Fruit fly (Drosophila melanogaster) whole organism, embryonic: Measurements from ENCODE around the gene Cpr67Fa2.
A peak's percentile ranks its signal among the peaks of the same experiment; 100 is the strongest.

Source experiments
- Bgb ChIP-seq: fragments of 200-800 bp; sonication (Bioruptor generic); IDR thresholded peaks from 2 replicates; pipeline ENCODE4 v1.3.6; 2022; ENCODE audit warnings: missing biosample characterization, missing genetic modification characterization; ENCODE audit not compliant: partially characterized antibody
- Blimp-1 ChIP-seq: fragments of 200-800 bp; sonication (Bioruptor generic); optimal IDR thresholded peaks from 3 replicates; lab custom pipeline; 2018; ENCODE audit warnings: missing biosample characterization, missing genetic modification characterization, mild to moderate bottlenecking, moderate library complexity, missing genetic modification reagents
- CG10147 ChIP-seq: fragments of 200-800 bp; sonication (Bioruptor generic); optimal IDR thresholded peaks from 2 replicates; lab custom pipeline; 2019; ENCODE audit warnings: missing biosample characterization, mild to moderate bottlenecking, missing genetic modification characterization, moderate library complexity
- CG10366 ChIP-seq: fragments of 200-800 bp; sonication (Bioruptor generic); IDR thresholded peaks from 2 replicates; pipeline ENCODE4 v1.3.6; 2022; ENCODE audit warnings: missing biosample characterization, missing genetic modification characterization
- CG13287 ChIP-seq: fragments of 200-800 bp; sonication (Bioruptor generic); IDR thresholded peaks from 2 replicates; pipeline ENCODE4 v1.3.6; 2022; ENCODE audit warnings: missing biosample characterization, missing genetic modification characterization; ENCODE audit not compliant: partially characterized antibody
- CG13424 ChIP-seq: fragments of 200-800 bp; sonication (Bioruptor generic); optimal IDR thresholded peaks from 2 replicates; lab custom pipeline; 2019; ENCODE audit warnings: missing biosample characterization, mild to moderate bottlenecking, missing genetic modification characterization, moderate library complexity
- CG13775 ChIP-seq: fragments of 200-800 bp; sonication (Bioruptor generic); optimal IDR thresholded peaks from 3 replicates; lab custom pipeline; 2017; ENCODE audit warnings: missing biosample characterization, mild to moderate bottlenecking, missing genetic modification characterization
- CG15073 ChIP-seq: fragments of 200-800 bp; sonication (Bioruptor generic); optimal IDR thresholded peaks from 2 replicates; lab custom pipeline; 2016; ENCODE audit warnings: missing biosample characterization, missing genetic modification characterization
- CG17829 ChIP-seq: fragments of 200-800 bp; optimal IDR thresholded peaks from 2 replicates; lab custom pipeline; 2019; ENCODE audit warnings: missing biosample characterization, mild to moderate bottlenecking, missing genetic modification characterization, moderate library complexity
- CG18599 ChIP-seq: fragments of 200-800 bp; sonication (Bioruptor generic); optimal IDR thresholded peaks from 3 replicates; lab custom pipeline; 2017; ENCODE audit warnings: missing biosample characterization, missing genetic modification characterization, mild to moderate bottlenecking, moderate library complexity, missing genetic modification reagents
- CG33557 ChIP-seq: fragments of 200-800 bp; sonication (Bioruptor generic); optimal IDR thresholded peaks from 2 replicates; lab custom pipeline; 2019; ENCODE audit warnings: missing biosample characterization, mild to moderate bottlenecking, missing genetic modification characterization, moderate library complexity
- CG4617 ChIP-seq: fragments of 200-800 bp; sonication (Bioruptor generic); optimal IDR thresholded peaks from 3 replicates; lab custom pipeline; 2016; ENCODE audit warnings: missing biosample characterization, missing genetic modification characterization, borderline replicate concordance
- CG4707 ChIP-seq: fragments of 200-800 bp; sonication (Bioruptor generic); optimal IDR thresholded peaks from 2 replicates; lab custom pipeline; 2018; ENCODE audit warnings: missing biosample characterization, mild to moderate bottlenecking, missing genetic modification characterization, moderate library complexity
- CG5180 ChIP-seq: fragments of 200-800 bp; sonication (Bioruptor generic); optimal IDR thresholded peaks from 3 replicates; lab custom pipeline; 2017; ENCODE audit warnings: missing biosample characterization, missing genetic modification characterization, mild to moderate bottlenecking, moderate library complexity, missing genetic modification reagents
- D ChIP-seq, 2 experiments: fragments of 200-800 bp in 1 of 2; fragments of >200 bp in 1 of 2; sonication (Bioruptor generic) in 1 of 2; optimal IDR thresholded peaks; 2 replicates in 1 of 2; 3 replicates in 1 of 2; lab custom pipeline; 2017; ENCODE audit warnings: mild to moderate bottlenecking in 1 of 2, missing biosample characterization in 1 of 2, missing genetic modification characterization in 1 of 2, missing genetic modification reagents in 1 of 2
- Dek ChIP-seq: fragments of 200-800 bp; sonication (Bioruptor generic); optimal IDR thresholded peaks from 3 replicates; lab custom pipeline; 2019; ENCODE audit warnings: missing biosample characterization, mild to moderate bottlenecking, missing genetic modification characterization, moderate library complexity
- E2f2 ChIP-seq: fragments of 200-800 bp; sonication (Bioruptor generic); IDR thresholded peaks from 2 replicates; pipeline ENCODE4 v1.3.6; 2022; ENCODE audit warnings: missing biosample characterization, missing genetic modification characterization
- Ets65A ChIP-seq: fragments of 200-800 bp; sonication (Bioruptor generic); peaks from one replicate; lab custom pipeline; 2016; ENCODE audit warnings: missing biosample characterization, missing genetic modification characterization
- GATAe ChIP-seq: fragments of 200-800 bp; sonication (Bioruptor generic); conservative IDR thresholded peaks from 2 replicates; pipeline ENCODE4 v1.3.6; 2022; ENCODE audit warnings: missing biosample characterization, missing genetic modification characterization
- HLHmδ ChIP-seq: fragments of 200-800 bp; sonication (Bioruptor generic); optimal IDR thresholded peaks from 2 replicates; lab custom pipeline; 2018; ENCODE audit warnings: missing biosample characterization, mild to moderate bottlenecking, missing genetic modification characterization, moderate library complexity
- Hand ChIP-seq: fragments of 200-800 bp; sonication (Bioruptor generic); optimal IDR thresholded peaks from 2 replicates; lab custom pipeline; 2017; ENCODE audit warnings: mild to moderate bottlenecking, missing biosample characterization, missing genetic modification reagents, missing genetic modification characterization
- Hsf ChIP-seq: fragments of 200-800 bp; sonication (Bioruptor generic); optimal IDR thresholded peaks from 3 replicates; lab custom pipeline; 2016; ENCODE audit warnings: missing biosample characterization, missing genetic modification characterization
- MESR4 ChIP-seq: fragments of 200-800 bp; sonication (Bioruptor generic); optimal IDR thresholded peaks from 2 replicates; lab custom pipeline; 2018; ENCODE audit warnings: missing biosample characterization, mild to moderate bottlenecking, missing genetic modification characterization, moderate library complexity
- Max ChIP-seq: fragments of 200-800 bp; sonication (Bioruptor generic); optimal IDR thresholded peaks from 2 replicates; lab custom pipeline; 2016; ENCODE audit warnings: missing biosample characterization, mild to moderate bottlenecking, missing genetic modification characterization
- NFAT ChIP-seq: fragments of 200-800 bp; sonication (Bioruptor generic); IDR thresholded peaks from 2 replicates; pipeline ENCODE4 v1.3.6; 2022; ENCODE audit warnings: missing biosample characterization, missing genetic modification characterization
- Oaz ChIP-seq: fragments of 200-800 bp; sonication (Bioruptor generic); IDR thresholded peaks from 2 replicates; pipeline ENCODE4 v1.3.6; 2022; ENCODE audit warnings: missing biosample characterization, missing genetic modification characterization
- Rx ChIP-seq: fragments of 200-800 bp; sonication (Bioruptor generic); IDR thresholded peaks from 2 replicates; pipeline ENCODE4 v1.3.6; 2022; ENCODE audit warnings: missing biosample characterization, missing genetic modification characterization
- Six4 ChIP-seq: fragments of 200-800 bp; sonication (Bioruptor generic); optimal IDR thresholded peaks from 2 replicates; lab custom pipeline; 2016; ENCODE audit warnings: missing biosample characterization, missing genetic modification characterization
- Trl ChIP-seq, 3 experiments: fragments of >200 bp in 2 of 3; fragments of 200-800 bp in 1 of 3; sonication (Bioruptor generic) in 1 of 3; optimal IDR thresholded peaks; 2 replicates in 1 of 3; 3 replicates in 2 of 3; lab custom pipeline; 2016 to 2017; ENCODE audit warnings: missing biosample characterization in 1 of 3, missing genetic modification characterization in 1 of 3
- Vsx1 ChIP-seq: fragments of 200-800 bp; sonication (Bioruptor generic); optimal IDR thresholded peaks from 2 replicates; lab custom pipeline; 2017; ENCODE audit warnings: missing biosample characterization, mild to moderate bottlenecking, missing genetic modification characterization, missing genetic modification reagents
- Xrp1 ChIP-seq: fragments of 200-800 bp; sonication (Bioruptor generic); IDR thresholded peaks from 2 replicates; pipeline ENCODE4 v1.3.6; 2022; ENCODE audit warnings: missing biosample characterization, missing genetic modification characterization
- cg ChIP-seq: fragments of 200-800 bp; sonication (Bioruptor generic); optimal IDR thresholded peaks from 3 replicates; lab custom pipeline; 2019; ENCODE audit warnings: missing biosample characterization, mild to moderate bottlenecking, missing genetic modification characterization, moderate library complexity
- da ChIP-seq: fragments of 200-800 bp; sonication (Bioruptor generic); optimal IDR thresholded peaks from 2 replicates; lab custom pipeline; 2016; ENCODE audit warnings: missing biosample characterization, missing genetic modification characterization
- dati ChIP-seq: fragments of 200-800 bp; sonication (Bioruptor generic); IDR thresholded peaks from 2 replicates; pipeline ENCODE4 v1.3.6; 2022; ENCODE audit warnings: missing biosample characterization, missing genetic modification characterization
- dysf ChIP-seq: fragments of 200-800 bp; sonication (Bioruptor generic); IDR thresholded peaks from 3 replicates; pipeline ENCODE4 v1.3.6; 2022; ENCODE audit warnings: missing biosample characterization, missing genetic modification characterization
- exex ChIP-seq: fragments of 200-800 bp; sonication (Bioruptor generic); optimal IDR thresholded peaks from 4 replicates; lab custom pipeline; 2018; ENCODE audit warnings: missing biosample characterization, mild to moderate bottlenecking, missing genetic modification characterization, moderate library complexity
- gcm ChIP-seq: fragments of 200-800 bp; sonication (Bioruptor generic); optimal IDR thresholded peaks from 2 replicates; lab custom pipeline; 2019; ENCODE audit warnings: missing biosample characterization, mild to moderate bottlenecking, missing genetic modification characterization, moderate library complexity
- jigr1 ChIP-seq: fragments of 200-800 bp; sonication (Bioruptor generic); IDR thresholded peaks from 3 replicates; pipeline ENCODE4 v1.3.6; 2022; ENCODE audit warnings: missing biosample characterization, missing genetic modification characterization
- mam ChIP-seq: fragments of 200-800 bp; sonication (Bioruptor generic); optimal IDR thresholded peaks from 3 replicates; lab custom pipeline; 2016; ENCODE audit warnings: missing biosample characterization, missing genetic modification characterization
- nerfin-2 ChIP-seq: fragments of 200-800 bp; sonication (Bioruptor generic); IDR thresholded peaks from 2 replicates; pipeline ENCODE4 v1.3.6; 2022; ENCODE audit warnings: missing biosample characterization, missing genetic modification characterization; ENCODE audit not compliant: partially characterized antibody
- org-1 ChIP-seq: fragments of 200-800 bp; sonication (Bioruptor generic); optimal IDR thresholded peaks from 2 replicates; lab custom pipeline; 2017; ENCODE audit warnings: missing biosample characterization, missing genetic modification characterization
- pzg ChIP-seq: fragments of 200-800 bp; sonication (Bioruptor generic); optimal IDR thresholded peaks from 3 replicates; lab custom pipeline; 2018; ENCODE audit warnings: missing biosample characterization, mild to moderate bottlenecking, missing genetic modification characterization, moderate library complexity
- sug ChIP-seq: fragments of 200-800 bp; optimal IDR thresholded peaks from 2 replicates; lab custom pipeline; 2019; ENCODE audit warnings: missing biosample characterization, mild to moderate bottlenecking, missing genetic modification characterization, moderate library complexity
- tgo ChIP-seq: fragments of 200-800 bp; sonication (Bioruptor generic); IDR thresholded peaks from 3 replicates; pipeline ENCODE4 v1.3.6; 2022; ENCODE audit warnings: missing biosample characterization, missing genetic modification characterization
- tll ChIP-seq, 2 experiments: fragments of 200-800 bp in 1 of 2; fragments of >200 bp in 1 of 2; sonication (Bioruptor generic) in 1 of 2; optimal IDR thresholded peaks; 2 replicates each; lab custom pipeline; 2017 to 2019; ENCODE audit warnings: missing biosample characterization in 2 of 2, missing genetic modification characterization in 2 of 2, mild to moderate bottlenecking in 1 of 2, moderate library complexity in 1 of 2
- tx ChIP-seq: fragments of 200-800 bp; sonication (Bioruptor generic); optimal IDR thresholded peaks from 2 replicates; lab custom pipeline; 2016; ENCODE audit warnings: missing biosample characterization, missing genetic modification characterization
- unc-4 ChIP-seq: fragments of 200-800 bp; sonication (Bioruptor generic); IDR thresholded peaks from 2 replicates; pipeline ENCODE4 v1.3.6; 2022; ENCODE audit warnings: missing biosample characterization, missing genetic modification characterization; ENCODE audit not compliant: partially characterized antibody

Gene Cpr67Fa2

dm6 chr3L:10852347-10853130 lies 39.0 kb upstream of the Cpr67Fa2 start (continued):
- TF ChIP-seq Oaz (GFP tag; lab: Robert Waterston, UW) = no peak
- no peak for TF ChIP-seq exex (tag; lab: Kevin White, UChicago)
- no peak for TF ChIP-seq HLHmδ
- no peak for TF ChIP-seq Dek (tag; lab: Kevin White, UChicago)
- no peak for TF ChIP-seq CG13775 (GFP tag; lab: Kevin White, UChicago)
- TF ChIP-seq tll (GFP tag; optimal IDR thresholded peaks at IDR 0.05; lab: Kevin White, UChicago) = no peak
- TF ChIP-seq jigr1 (GFP tag; lab: Robert Waterston, UW) = no peak
- TF ChIP-seq Hand (GFP tag; lab: Kevin White, UChicago) = no peak
- TF ChIP-seq Vsx1 (GFP tag; lab: Kevin White, UChicago) = no peak
- TF ChIP-seq Max (GFP tag; lab: Kevin White, UChicago) = no peak
- TF ChIP-seq dysf (GFP tag; lab: Robert Waterston, UW) = peak; percentile 38; the same call in 1 of the 3 replicates
- TF ChIP-seq cg (GFP tag; lab: Kevin White, UChicago) = peak; percentile 79
- TF ChIP-seq CG17829 = no peak
- no peak for TF ChIP-seq org-1 (GFP tag; lab: Kevin White, UChicago)
- TF ChIP-seq unc-4 (GFP tag; lab: Robert Waterston, UW) = no peak
- no peak for TF ChIP-seq pzg (GFP tag; lab: Kevin White, UChicago)
- no peak for TF ChIP-seq CG10147 (GFP tag; lab: Kevin White, UChicago)
- TF ChIP-seq dati (GFP tag; lab: Robert Waterston, UW) = no peak
- TF ChIP-seq Ets65A = peak; percentile 1
- TF ChIP-seq CG33557 (GFP tag; lab: Kevin White, UChicago) = no peak
- TF ChIP-seq mam (GFP tag; lab: Kevin White, UChicago) = peak; percentile 20
- no peak for TF ChIP-seq CG4617 (GFP tag; lab: Kevin White, UChicago)
- TF ChIP-seq sug = peak; percentile 13
- TF ChIP-seq Hsf (GFP tag; lab: Kevin White, UChicago) = no peak
- TF ChIP-seq tgo (GFP tag; lab: Robert Waterston, UW) = no peak
- no peak for TF ChIP-seq GATAe (GFP tag; lab: Robert Waterston, UW)
- TF ChIP-seq CG13287 (GFP tag; lab: Robert Waterston, UW) = no peak; the same call in 1 of the 2 replicates
- 0 out of 2 replicates have a peak, but pooled peaks have one; percentile 8 for TF ChIP-seq CG10366
- TF ChIP-seq nerfin-2 (GFP tag; lab: Robert Waterston, UW) = no peak
- no peak for TF ChIP-seq gcm (GFP tag; lab: Kevin White, UChicago)
- no peak for TF ChIP-seq Rx (GFP tag; lab: Robert Waterston, UW)
- TF ChIP-seq Bgb (GFP tag; lab: Robert Waterston, UW) = no peak
- no peak for TF ChIP-seq CG15073 (GFP tag; lab: Kevin White, UChicago)
- no peak; the same call in 1 of the 2 replicates for TF ChIP-seq E2f2 (GFP tag; lab: Robert Waterston, UW)
- peak; percentile 52 for TF ChIP-seq Xrp1 (GFP tag; lab: Robert Waterston, UW)
- TF ChIP-seq tx (GFP tag; lab: Kevin White, UChicago) = no peak
- TF ChIP-seq CG5180 (GFP tag; lab: Kevin White, UChicago) = peak; percentile 84
- peak; percentile 31 to 55 for TF ChIP-seq Trl (optimal IDR thresholded peaks at IDR 0.05; lab: Kevin White, UChicago)
- TF ChIP-seq Trl (GFP tag; optimal IDR thresholded peaks at IDR 0.05; lab: Kevin White, UChicago) = no peak
- no peak for TF ChIP-seq D (optimal IDR thresholded peaks at IDR 0.05; lab: Kevin White, UChicago)
- no peak for TF ChIP-seq D (GFP tag; optimal IDR thresholded peaks at IDR 0.05; lab: Kevin White, UChicago)
- TF ChIP-seq Six4 (GFP tag; lab: Kevin White, UChicago) = no peak
- no peak for TF ChIP-seq NFAT (GFP tag; lab: Robert Waterston, UW)
- no peak for TF ChIP-seq CG13424 (tag; lab: Kevin White, UChicago)
- no peak for TF ChIP-seq da (GFP tag; lab: Kevin White, UChicago)
- no peak for TF ChIP-seq CG4707 (GFP tag; lab: Kevin White, UChicago)
- no peak for TF ChIP-seq Blimp-1
- TF ChIP-seq MESR4 (GFP tag; lab: Kevin White, UChicago) = no peak
- no peak for TF ChIP-seq CG18599 (GFP tag; lab: Kevin White, UChicago)
